Worm (Caenorhabditis elegans) whole organism, early embryonic: ENCODE measurements around the gene C15B12.9.

Experiments used
- B0310.2 ChIP-seq: sonication (generic microtip); optimal IDR thresholded peaks from 2 replicates; lab custom pipeline; 2016; ENCODE audit warnings: mild to moderate bottlenecking, missing genetic modification characterization, missing compliant biosample characterization
- F13C5.2 ChIP-seq: sonication (generic microtip); optimal IDR thresholded peaks from 2 replicates; lab custom pipeline; 2017; ENCODE audit warnings: mild to moderate bottlenecking, missing genetic modification characterization, inconsistent platforms, missing compliant biosample characterization
- aly-1 ChIP-seq: sonication (generic microtip); optimal IDR thresholded peaks from 2 replicates; lab custom pipeline; 2016; ENCODE audit warnings: missing genetic modification characterization, missing compliant biosample characterization
- ama-1 ChIP-seq: fragments of 150-350 bp; optimal IDR thresholded peaks from 2 replicates; lab custom pipeline; 2014
- ceh-13 ChIP-seq: fragments of 200-800 bp; sonication (Bioruptor generic); optimal IDR thresholded peaks from 2 replicates; lab custom pipeline; 2018; ENCODE audit warnings: mild to moderate bottlenecking, missing genetic modification characterization, missing compliant biosample characterization
- ceh-36 ChIP-seq: sonication (generic microtip); optimal IDR thresholded peaks from 2 replicates; lab custom pipeline; 2016; ENCODE audit warnings: missing genetic modification characterization, inconsistent platforms, missing compliant biosample characterization
- ets-7 ChIP-seq: sonication (generic microtip); optimal IDR thresholded peaks from 2 replicates; lab custom pipeline; 2016; ENCODE audit warnings: missing genotype, missing genetic modification characterization, missing compliant biosample characterization
- flt-1 ChIP-seq: fragments of 200-800 bp; sonication (Bioruptor generic); IDR thresholded peaks from 2 replicates; pipeline ENCODE4 v1.3.6; 2022; ENCODE audit warnings: missing genetic modification characterization, missing compliant biosample characterization
- hmbx-1 ChIP-seq: sonication (generic microtip); optimal IDR thresholded peaks from 2 replicates; lab custom pipeline; 2016; ENCODE audit warnings: mild to moderate bottlenecking, missing genetic modification characterization, missing compliant biosample characterization
- hmg-4 ChIP-seq: fragments of 200-800 bp; sonication (Bioruptor generic); optimal IDR thresholded peaks from 2 replicates; lab custom pipeline; 2018; ENCODE audit warnings: mild to moderate bottlenecking, missing genetic modification characterization, missing compliant biosample characterization
- hnd-1 ChIP-seq: sonication (generic microtip); optimal IDR thresholded peaks from 2 replicates; lab custom pipeline; 2016; ENCODE audit warnings: missing genetic modification characterization, missing compliant biosample characterization
- pes-1 ChIP-seq: fragments of 200-800 bp; sonication (Bioruptor generic); IDR thresholded peaks from 2 replicates; pipeline ENCODE4 v1.3.6; 2022; ENCODE audit warnings: missing genetic modification reagents, missing genetic modification characterization, missing compliant biosample characterization
- scrt-1 ChIP-seq: fragments of 200-800 bp; sonication (Bioruptor generic); IDR thresholded peaks from 2 replicates; pipeline ENCODE4 v1.3.6; 2022; ENCODE audit warnings: missing genetic modification characterization, missing compliant biosample characterization
- sea-1 ChIP-seq: fragments of 200-800 bp; sonication (Bioruptor generic); conservative IDR thresholded peaks from 2 replicates; pipeline ENCODE4 v1.3.6; 2022; ENCODE audit warnings: missing genetic modification characterization, missing compliant biosample characterization
- tbx-11 ChIP-seq: fragments of 200-800 bp; sonication (Bioruptor generic); IDR thresholded peaks from 2 replicates; pipeline ENCODE4 v1.3.6; 2022; ENCODE audit warnings: missing genetic modification characterization, missing compliant biosample characterization
- tbx-37 ChIP-seq: fragments of 200-800 bp; sonication (Bioruptor generic); conservative IDR thresholded peaks from 2 replicates; pipeline ENCODE4 v1.3.6; 2022; ENCODE audit warnings: missing genetic modification reagents, missing genetic modification characterization, missing compliant biosample characterization
- tra-4 ChIP-seq: sonication (generic microtip); optimal IDR thresholded peaks from 2 replicates; lab custom pipeline; 2017; ENCODE audit warnings: missing genetic modification characterization, missing compliant biosample characterization

C15B12.9 gene

ce11 chrX:6462479-6462878 is 6.1 kb upstream of the C15B12.9 start:
- TF ChIP-seq scrt-1 (GFP tag; lab: Robert Waterston, UW) = no peak
- TF ChIP-seq pes-1 = no peak
- no peak for TF ChIP-seq tbx-11 (GFP tag; lab: Robert Waterston, UW)
- TF ChIP-seq aly-1 (tag; lab: Kevin White, UChicago) = no peak
- no peak for TF ChIP-seq sea-1 (GFP tag; lab: Robert Waterston, UW)
- no peak for TF ChIP-seq hmbx-1 (tag; lab: Kevin White, UChicago)
- no peak for TF ChIP-seq ets-7 (tag; lab: Kevin White, UChicago)
- no peak for TF ChIP-seq F13C5.2 (tag; lab: Kevin White, UChicago)
- TF ChIP-seq ama-1 (lab: Kevin White, UChicago) = no peak
- TF ChIP-seq flt-1 (GFP tag; lab: Robert Waterston, UW) = no peak
- no peak for TF ChIP-seq tbx-37 (GFP tag; lab: Robert Waterston, UW)
- no peak for TF ChIP-seq ceh-13 (GFP tag; lab: Kevin White, UChicago)
- TF ChIP-seq B0310.2 (tag; lab: Kevin White, UChicago) = no peak
- TF ChIP-seq tra-4 (tag; lab: Kevin White, UChicago) = no peak

DNA sequence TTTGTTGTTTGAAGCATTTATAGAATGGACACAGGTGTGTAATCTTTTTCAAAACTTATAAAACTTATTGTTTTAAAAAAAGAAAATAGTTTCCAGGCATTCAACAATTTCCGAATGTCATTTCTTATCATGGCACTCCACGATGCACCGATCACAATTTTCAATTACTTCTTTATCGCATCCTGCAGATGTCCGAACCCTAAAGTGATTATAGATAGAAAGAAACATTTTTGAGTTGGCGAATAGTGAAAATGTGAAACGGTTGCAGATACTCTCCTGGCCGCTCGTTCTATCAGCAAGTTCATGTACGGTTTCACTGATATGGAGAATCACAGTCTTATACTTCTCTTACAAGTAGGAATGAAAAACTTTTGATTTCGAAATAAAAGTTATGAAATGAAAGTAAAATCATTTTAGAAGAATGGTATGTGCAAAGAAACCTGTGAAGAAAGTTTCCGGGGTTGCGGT is 5.6 kb upstream of the C15B12.9 start, which contains the start of gene C15B12.2:
Gene C15B12.2 (plus strand): TSS at position 418 of the 468 bp plus-strand sequence.
- TF ChIP-seq ets-7 (tag; lab: Kevin White, UChicago) (no peak), B0310.2 (tag; lab: Kevin White, UChicago) (no peak), ama-1 (lab: Kevin White, UChicago) (no peak), F13C5.2 (tag; lab: Kevin White, UChicago) (no peak), scrt-1 (GFP tag; lab: Robert Waterston, UW) (no peak), pes-1 (no peak), hmbx-1 (tag; lab: Kevin White, UChicago) (no peak)

DNA sequence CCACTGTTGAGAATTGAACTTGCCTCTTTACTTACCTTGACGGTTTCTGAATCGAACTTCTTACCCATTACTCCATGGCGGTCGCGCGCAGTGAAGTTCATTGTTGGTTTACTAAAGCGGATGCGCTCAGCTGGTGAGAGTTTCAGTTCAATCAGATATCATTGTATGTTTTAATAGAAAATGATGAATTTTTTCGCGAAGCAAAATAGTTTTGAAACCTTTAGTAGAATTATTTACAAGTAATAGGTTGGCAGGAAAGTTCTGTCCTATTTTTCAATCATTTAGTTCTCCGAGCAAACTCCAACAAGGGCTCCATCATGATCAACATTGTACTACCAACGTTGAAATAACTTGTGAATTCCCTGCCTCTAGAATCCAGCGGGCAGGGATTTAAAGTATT is 1.1 kb upstream of the C15B12.9 start, which contains the start of gene C15B12.3:
Gene C15B12.3 (minus strand): TSS at position 101 of the 400 bp plus-strand sequence.
- TF ChIP-seq hmg-4 (no peak), hnd-1 (tag; lab: Kevin White, UChicago) (no peak), tbx-37 (GFP tag; lab: Robert Waterston, UW) (no peak), ama-1 (lab: Kevin White, UChicago) (no peak)

DNA sequence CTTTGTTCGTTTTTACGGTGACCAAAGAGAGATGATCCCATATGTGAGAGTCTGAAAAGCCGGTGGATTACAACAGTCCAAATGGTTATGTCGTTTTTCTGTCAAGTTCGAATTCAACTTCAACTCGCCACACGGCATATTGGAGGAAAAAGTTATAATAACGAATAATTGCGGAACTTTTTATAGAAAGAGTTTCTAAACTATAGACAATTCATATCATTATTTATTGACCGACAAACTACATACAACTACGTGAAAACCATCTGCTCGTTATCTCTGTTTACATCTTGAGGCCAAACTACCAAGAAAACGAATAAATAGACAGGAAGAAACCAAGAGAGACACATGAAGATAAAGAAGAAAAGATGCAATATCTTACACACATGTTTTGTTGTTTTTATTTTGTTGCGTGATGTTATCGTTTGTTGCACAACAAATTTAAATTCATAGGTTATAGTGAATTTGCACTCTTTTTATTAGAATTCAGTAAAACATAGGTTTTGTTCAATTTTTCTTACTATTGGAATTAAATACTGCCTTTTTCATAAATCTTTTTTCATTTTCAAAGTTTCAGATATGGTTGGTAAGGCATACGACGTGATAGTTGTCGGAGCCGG is 5.2 kb downstream of the C15B12.9 start, which contains the start of the genes C15B12.4 and C15B12.8:
Gene C15B12.4 (minus strand): TSS at position 51 of the 617 bp plus-strand sequence.
Gene C15B12.8 (plus strand): TSS at position 567 of the 617 bp plus-strand sequence.
- TF ChIP-seq aly-1 (tag; lab: Kevin White, UChicago) (no peak), hmbx-1 (tag; lab: Kevin White, UChicago) (no peak), sea-1 (GFP tag; lab: Robert Waterston, UW) (no peak), ceh-36 (no peak)

DNA sequence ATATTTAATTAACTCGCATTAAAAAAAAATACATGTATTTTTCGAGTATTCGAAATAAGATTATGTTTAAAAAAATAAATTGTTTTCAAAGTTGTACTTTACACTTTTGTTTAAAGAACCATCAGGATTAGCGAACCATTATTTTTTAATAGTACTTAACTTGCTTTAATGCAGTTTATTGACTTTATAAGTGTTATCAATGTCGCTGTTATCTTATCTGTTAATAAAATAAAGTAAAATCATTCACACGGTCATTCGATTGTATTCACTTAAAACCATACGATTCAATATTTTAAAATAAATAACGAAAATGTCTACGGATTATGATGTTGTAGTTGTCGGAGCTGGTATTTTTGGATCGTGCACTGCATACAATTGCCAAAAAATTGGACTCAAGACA is 7.9 kb downstream of the C15B12.9 start, which contains the start of gene C15B12.1:
Gene C15B12.1 (plus strand): TSS at position 271 of the 400 bp plus-strand sequence.
- TF ChIP-seq ets-7 (tag; lab: Kevin White, UChicago) (no peak), scrt-1 (GFP tag; lab: Robert Waterston, UW) (no peak), aly-1 (tag; lab: Kevin White, UChicago) (no peak), pes-1 (no peak), F13C5.2 (tag; lab: Kevin White, UChicago) (no peak), ceh-13 (GFP tag; lab: Kevin White, UChicago) (no peak), tra-4 (tag; lab: Kevin White, UChicago) (no peak), sea-1 (GFP tag; lab: Robert Waterston, UW) (no peak), flt-1 (GFP tag; lab: Robert Waterston, UW) (no peak), tbx-11 (GFP tag; lab: Robert Waterston, UW) (no peak), hmbx-1 (tag; lab: Kevin White, UChicago) (no peak), ama-1 (lab: Kevin White, UChicago) (no peak), tbx-37 (GFP tag; lab: Robert Waterston, UW) (no peak), hnd-1 (tag; lab: Kevin White, UChicago) (no peak), ceh-36 (no peak), hmg-4 (no peak)

DNA sequence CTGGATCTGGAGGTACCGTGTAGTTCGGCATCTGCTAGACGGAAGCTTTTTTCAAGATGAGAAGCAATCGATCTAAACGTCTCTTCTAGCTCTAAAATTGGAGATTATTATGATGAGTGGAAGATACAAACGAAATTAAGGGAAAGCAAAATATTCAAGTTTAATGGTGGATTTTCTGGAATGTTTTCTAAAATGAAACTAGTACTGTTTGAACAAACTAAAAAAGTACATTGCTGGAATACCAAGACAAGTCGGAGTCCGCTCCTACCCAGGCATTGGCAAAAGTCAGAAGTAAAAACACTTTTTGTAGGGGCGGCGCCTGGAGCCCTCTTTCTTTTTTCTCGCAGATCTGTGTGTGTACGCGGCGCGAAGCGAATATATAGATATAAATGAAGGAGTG is 16.2 kb downstream of the C15B12.9 start, which contains the start of gene gar-1:
Gene gar-1 (minus strand): TSS at position 101 of the 400 bp plus-strand sequence.
- TF ChIP-seq tbx-11 (GFP tag; lab: Robert Waterston, UW) = no peak
- no peak for TF ChIP-seq B0310.2 (tag; lab: Kevin White, UChicago)
- no peak for TF ChIP-seq scrt-1 (GFP tag; lab: Robert Waterston, UW)
- TF ChIP-seq sea-1 (GFP tag; lab: Robert Waterston, UW) = no peak
- TF ChIP-seq F13C5.2 (tag; lab: Kevin White, UChicago) = no peak
- TF ChIP-seq aly-1 (tag; lab: Kevin White, UChicago) = no peak
- TF ChIP-seq ceh-36 = no peak

DNA sequence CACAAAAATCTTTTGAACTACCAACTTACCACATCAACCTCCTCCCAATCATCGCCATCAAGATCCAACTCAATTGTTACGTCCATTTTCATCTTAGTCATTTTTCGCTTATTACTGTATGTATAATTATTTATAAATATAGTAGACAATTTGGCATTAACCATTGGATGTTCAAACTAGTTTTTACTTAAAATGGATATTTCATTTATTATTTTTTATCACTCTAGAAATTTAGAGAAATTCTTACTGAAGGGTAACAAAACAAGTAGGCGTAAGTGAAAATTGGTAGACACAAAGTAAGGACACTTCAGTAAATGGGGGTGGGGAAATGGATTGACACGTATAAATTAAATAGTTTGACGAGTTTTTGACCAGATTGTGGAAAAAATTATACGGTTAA is 31.1 kb downstream of the C15B12.9 start, which contains the start of gene actl-1:
Gene actl-1 (minus strand): TSS at position 101 of the 400 bp plus-strand sequence.
- TF ChIP-seq hmbx-1 (tag; lab: Kevin White, UChicago) (no peak), tbx-37 (GFP tag; lab: Robert Waterston, UW) (no peak), hmg-4 (no peak), hnd-1 (tag; lab: Kevin White, UChicago) (no peak), sea-1 (GFP tag; lab: Robert Waterston, UW) (no peak), ceh-36 (no peak), scrt-1 (GFP tag; lab: Robert Waterston, UW) (no peak), tbx-11 (GFP tag; lab: Robert Waterston, UW) (no peak), pes-1 (no peak), F13C5.2 (tag; lab: Kevin White, UChicago) (no peak), B0310.2 (tag; lab: Kevin White, UChicago) (no peak), ama-1 (lab: Kevin White, UChicago) (no peak), tra-4 (tag; lab: Kevin White, UChicago) (no peak), aly-1 (tag; lab: Kevin White, UChicago) (no peak), flt-1 (GFP tag; lab: Robert Waterston, UW) (no peak)
